Worm (Caenorhabditis elegans) whole organism, early embryonic: Measurements from ENCODE around the gene fbxa-106.

Experiments
- ama-1 ChIP-seq: fragments of 150-350 bp; optimal IDR thresholded peaks from 2 replicates; lab custom pipeline; 2014
- hmg-4 ChIP-seq: fragments of 200-800 bp; sonication (Bioruptor generic); optimal IDR thresholded peaks from 2 replicates; lab custom pipeline; 2018; ENCODE audit warnings: mild to moderate bottlenecking, missing genetic modification characterization, missing compliant biosample characterization

DNA sequence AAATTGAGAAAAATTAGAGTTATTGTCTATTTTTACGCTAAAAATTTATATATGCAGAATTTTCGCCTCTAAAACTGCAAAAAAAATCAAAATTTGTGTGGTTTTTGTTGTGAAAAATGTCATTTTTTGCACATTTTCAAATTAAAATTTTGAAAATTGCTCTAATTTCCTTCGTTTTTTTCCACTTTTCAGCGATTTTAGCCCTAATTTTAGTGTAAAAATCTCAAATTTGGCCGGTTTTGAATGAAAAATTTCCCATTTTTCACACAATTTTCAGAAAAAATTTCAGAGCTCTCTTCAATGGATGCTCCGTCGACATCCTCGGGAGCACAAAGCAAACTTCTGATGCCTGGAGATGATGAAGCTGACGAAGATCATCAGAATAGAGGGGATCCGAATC, 13.4 kb upstream of the fbxa-106 start, which contains the start of gene par-4:
- TF ChIP-seq hmg-4 (GFP tag; lab: Kevin White, UChicago) (no peak), ama-1 (no peak)
